Worm (Caenorhabditis elegans) whole organism, midembryonic: ENCODE results near the gene ZC404.2.

ENCODE experiments used
- T22C8.4 ChIP-seq: fragments of 200-800 bp; sonication (Bioruptor generic); IDR thresholded peaks from 2 replicates; pipeline ENCODE4 v1.3.6; 2022; ENCODE audit warnings: missing genetic modification characterization, missing compliant biosample characterization
- flt-1 ChIP-seq: fragments of 200-800 bp; sonication (Bioruptor generic); IDR thresholded peaks from 2 replicates; pipeline ENCODE4 v1.3.6; 2022; ENCODE audit warnings: missing genetic modification characterization, missing compliant biosample characterization
- med-1 ChIP-seq: sonication (generic microtip); optimal IDR thresholded peaks from 2 replicates; lab custom pipeline; 2017; ENCODE audit warnings: missing genetic modification characterization, mild to moderate bottlenecking, missing compliant biosample characterization, antibody characterized with exemption, missing genetic modification reagents; ENCODE audit not compliant: insufficient read depth
- ref-1 ChIP-seq: fragments of 200-800 bp; sonication (Bioruptor generic); conservative IDR thresholded peaks from 2 replicates; pipeline ENCODE4 v1.3.6; 2022; ENCODE audit warnings: missing genetic modification reagents, missing genetic modification characterization, missing compliant biosample characterization
- tab-1 ChIP-seq: fragments of 200-800 bp; sonication (Bioruptor generic); IDR thresholded peaks from 2 replicates; pipeline ENCODE4 v1.3.6; 2022; ENCODE audit warnings: missing genetic modification characterization, missing compliant biosample characterization
- ztf-29 ChIP-seq: fragments of 200-800 bp; sonication (Bioruptor generic); IDR thresholded peaks from 2 replicates; pipeline ENCODE4 v1.3.6; 2022; ENCODE audit warnings: missing genetic modification reagents, missing genetic modification characterization, missing compliant biosample characterization

ce11 chrV:6811863-6812262 lies 24.1 kb downstream of the ZC404.2 start:
- no peak for TF ChIP-seq flt-1 (GFP tag; lab: Robert Waterston, UW)
- TF ChIP-seq tab-1 (GFP tag; lab: Robert Waterston, UW) = no peak
- TF ChIP-seq ref-1 (GFP tag; lab: Robert Waterston, UW) = no peak
- no peak for TF ChIP-seq T22C8.4
- no peak for TF ChIP-seq med-1
- no peak for TF ChIP-seq ztf-29
